Worm (Caenorhabditis elegans) whole organism, L3 larva: Measurements from ENCODE around the gene ZK105.1.

Experiments
- ceh-82 ChIP-seq: fragments of 150-350 bp; optimal IDR thresholded peaks from 2 replicates; lab custom pipeline; 2014; ENCODE audit warnings: missing biosample characterization, missing genetic modification characterization
- daf-12 ChIP-seq: fragments of 150-350 bp; optimal IDR thresholded peaks from 2 replicates; lab custom pipeline; 2014; ENCODE audit warnings: missing biosample characterization, missing genetic modification reagents, missing genetic modification characterization
- elt-1 ChIP-seq: fragments of 150-350 bp; optimal IDR thresholded peaks from 2 replicates; lab custom pipeline; 2014; ENCODE audit warnings: missing biosample characterization, missing genetic modification characterization
- fkh-10 ChIP-seq: sonication (generic microtip); optimal IDR thresholded peaks from 2 replicates; lab custom pipeline; 2017; ENCODE audit warnings: missing biosample characterization, missing genetic modification reagents, missing genetic modification characterization
- lin-39 ChIP-seq: fragments of 150-350 bp; optimal IDR thresholded peaks from 2 replicates; lab custom pipeline; 2018; ENCODE audit warnings: missing biosample characterization, missing genetic modification reagents, missing genetic modification characterization
- nhr-11 ChIP-seq: fragments of 150-350 bp; optimal IDR thresholded peaks from 2 replicates; lab custom pipeline; 2014; ENCODE audit warnings: missing biosample characterization, missing genetic modification characterization
- nhr-67 ChIP-seq: fragments of 150-350 bp; optimal IDR thresholded peaks from 2 replicates; lab custom pipeline; 2014; ENCODE audit warnings: missing biosample characterization, missing genetic modification characterization
- nhr-76 ChIP-seq: fragments of 150-350 bp; sonication (generic microtip); optimal IDR thresholded peaks from 5 replicates; lab custom pipeline; 2014; ENCODE audit warnings: missing biosample characterization, missing genetic modification characterization
- sea-2 ChIP-seq: fragments of 150-350 bp; sonication (generic microtip); optimal IDR thresholded peaks from 4 replicates; lab custom pipeline; 2014; ENCODE audit warnings: missing biosample characterization, missing genetic modification reagents, missing genetic modification characterization
- tbx-2 ChIP-seq: sonication (generic microtip); optimal IDR thresholded peaks from 2 replicates; lab custom pipeline; 2016; ENCODE audit warnings: mild to moderate bottlenecking, missing genetic modification characterization, missing compliant biosample characterization
- unc-62 ChIP-seq: fragments of 150-350 bp; sonication (generic microtip); optimal IDR thresholded peaks from 4 replicates; lab custom pipeline; 2014; ENCODE audit warnings: missing biosample characterization, missing genetic modification reagents, missing genetic modification characterization

DNA sequence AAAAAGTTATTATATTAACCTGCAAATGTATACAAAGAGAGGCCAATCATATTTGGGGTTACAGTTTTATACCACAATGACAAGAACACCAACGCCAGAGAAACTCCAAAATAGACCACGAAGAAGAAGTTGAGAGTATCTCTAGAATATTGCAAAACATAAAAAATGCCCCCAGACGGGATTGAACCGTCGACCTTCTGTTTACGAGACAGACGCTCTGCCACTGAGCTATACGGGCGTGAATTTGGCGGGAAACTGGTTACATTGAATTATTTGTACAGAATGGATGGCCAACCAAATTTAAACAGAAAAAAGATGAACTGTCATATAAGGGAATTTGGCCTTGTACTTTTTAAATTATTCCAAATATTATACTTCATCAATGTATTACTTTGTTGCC is 16.7 kb downstream of the ZK105.1 start:
- TF ChIP-seq nhr-76 (tag; lab: Kevin White, UChicago) (no peak), tbx-2 (tag; lab: Kevin White, UChicago) (no peak), ceh-82 (tag; lab: Kevin White, UChicago) (no peak), nhr-67 (tag; lab: Kevin White, UChicago) (no peak), elt-1 (tag; lab: Kevin White, UChicago) (no peak), daf-12 (tag; lab: Kevin White, UChicago) (no peak), unc-62 (no peak), sea-2 (no peak), nhr-11 (no peak), fkh-10 (GFP tag; lab: Kevin White, UChicago) (no peak), lin-39 (tag; lab: Kevin White, UChicago) (no peak)
